Fruit fly (Drosophila melanogaster) whole organism, embryonic: ENCODE measurements around the gene Irp-1B.

ENCODE experiments used
- CG4707 ChIP-seq: fragments of 200-800 bp; sonication (Bioruptor generic); optimal IDR thresholded peaks from 2 replicates; lab custom pipeline; 2018; ENCODE audit warnings: missing biosample characterization, mild to moderate bottlenecking, missing genetic modification characterization, moderate library complexity
- D19B ChIP-seq: fragments of 200-800 bp; sonication (Bioruptor generic); optimal IDR thresholded peaks from 2 replicates; lab custom pipeline; 2017; ENCODE audit warnings: missing biosample characterization, mild to moderate bottlenecking, missing genetic modification characterization
- ash1 ChIP-seq: fragments of 200-800 bp; sonication (Bioruptor generic); optimal IDR thresholded peaks from 2 replicates; lab custom pipeline; 2018; ENCODE audit warnings: missing biosample characterization, mild to moderate bottlenecking, missing genetic modification characterization
- h ChIP-seq: fragments of >200 bp; optimal IDR thresholded peaks from 2 replicates; lab custom pipeline; 2017

DNA sequence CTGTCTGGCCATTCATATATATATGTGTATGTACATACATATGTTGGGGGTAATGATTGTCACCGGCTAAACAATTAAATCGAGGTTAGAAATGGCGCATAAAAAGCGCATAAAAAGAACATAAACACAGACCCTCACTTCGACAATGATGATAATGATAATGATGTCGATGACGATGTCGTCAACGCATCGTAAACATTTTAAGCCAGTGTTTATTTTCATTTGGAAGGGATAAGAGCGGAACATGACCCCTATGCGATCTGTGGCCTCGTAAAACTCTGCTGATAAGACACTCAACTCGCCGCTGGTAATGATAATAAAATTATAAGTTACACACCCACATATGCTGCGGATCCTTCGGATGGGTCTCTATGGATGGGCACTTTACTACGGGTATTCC, 18.4 kb upstream of the Irp-1B start:
- no peak for TF ChIP-seq h (lab: Kevin White, UChicago)
- no peak for TF ChIP-seq CG4707 (GFP tag; lab: Kevin White, UChicago)
- TF ChIP-seq ash1 (GFP tag; lab: Kevin White, UChicago) = no peak
- no peak for TF ChIP-seq D19B (GFP tag; lab: Kevin White, UChicago)
